Worm (Caenorhabditis elegans) whole organism, L4 larva: ENCODE measurements around the gene R04E5.8.

Experiments used
- D1046.2 ChIP-seq: fragments of 200-800 bp; sonication (Bioruptor generic); IDR thresholded peaks from 2 replicates; pipeline ENCODE4 v1.3.6; 2022; ENCODE audit warnings: missing genetic modification characterization, missing compliant biosample characterization
- F44E2.7 ChIP-seq: fragments of 200-800 bp; sonication (Bioruptor generic); IDR thresholded peaks from 2 replicates; pipeline ENCODE4 v2.1.2; 2022; ENCODE audit warnings: missing genetic modification characterization, missing compliant biosample characterization
- F49E8.2 ChIP-seq: sonication (generic microtip); optimal IDR thresholded peaks from 2 replicates; lab custom pipeline; 2016; ENCODE audit warnings: missing compliant biosample characterization, mild to moderate bottlenecking, missing genetic modification characterization, borderline replicate concordance
- R02D3.7 ChIP-seq: fragments of 150-350 bp; sonication (generic microtip); optimal IDR thresholded peaks from 3 replicates; lab custom pipeline; 2014; ENCODE audit warnings: missing biosample characterization, missing genetic modification characterization
- Y105C5A.15 ChIP-seq: fragments of 200-800 bp; sonication (Bioruptor generic); IDR thresholded peaks from 2 replicates; pipeline ENCODE4 v1.3.6; 2022; ENCODE audit warnings: missing genetic modification characterization, missing compliant biosample characterization
- ZK546.5 ChIP-seq, 2 experiments: sonication (generic microtip); optimal IDR thresholded peaks; 2 replicates each; lab custom pipeline; 2017; ENCODE audit warnings: missing biosample characterization in 2 of 2, missing genetic modification characterization in 2 of 2
- aha-1 ChIP-seq: fragments of 150-350 bp; peaks from one replicate; lab custom pipeline; 2014; ENCODE audit warnings: missing biosample characterization, missing genetic modification characterization
- arid-1 ChIP-seq: fragments of 200-800 bp; sonication (Bioruptor generic); conservative IDR thresholded peaks from 2 replicates; pipeline ENCODE4 v1.3.6; 2022; ENCODE audit warnings: missing genetic modification reagents, missing genetic modification characterization, missing compliant biosample characterization
- ceh-20 ChIP-seq: fragments of 200-800 bp; sonication (Bioruptor generic); IDR thresholded peaks from 2 replicates; pipeline ENCODE4 v1.3.6; 2022; ENCODE audit warnings: missing genetic modification reagents, missing genetic modification characterization, missing compliant biosample characterization
- ceh-28 ChIP-seq: fragments of 150-350 bp; optimal IDR thresholded peaks from 2 replicates; lab custom pipeline; 2014; ENCODE audit warnings: missing biosample characterization, missing genetic modification reagents, missing genetic modification characterization
- daf-16 ChIP-seq, 3 experiments: sonication (generic microtip); optimal IDR thresholded peaks; 2 replicates each; lab custom pipeline; 2016 to 2017; ENCODE audit warnings: missing genetic modification characterization in 3 of 3, missing genetic modification reagents in 3 of 3, mild to moderate bottlenecking in 2 of 3, missing compliant biosample characterization in 2 of 3, missing biosample characterization in 1 of 3, moderate library complexity in 1 of 3
- daf-19 ChIP-seq: fragments of 200-800 bp; sonication (Bioruptor generic); conservative IDR thresholded peaks from 2 replicates; pipeline ENCODE4 v1.3.6; 2022; ENCODE audit warnings: missing genetic modification characterization, missing compliant biosample characterization
- dmd-6 ChIP-seq: fragments of 200-800 bp; sonication (Bioruptor generic); IDR thresholded peaks from 2 replicates; pipeline ENCODE4 v1.3.6; 2022; ENCODE audit warnings: missing genetic modification reagents, missing genetic modification characterization, missing compliant biosample characterization
- dve-1 ChIP-seq: sonication (generic microtip); optimal IDR thresholded peaks from 2 replicates; lab custom pipeline; 2017; ENCODE audit warnings: antibody characterized with exemption, mild to moderate bottlenecking, missing genetic modification characterization, missing compliant biosample characterization; ENCODE audit not compliant: insufficient read depth
- egl-27 ChIP-seq: sonication (generic microtip); optimal IDR thresholded peaks from 3 replicates; lab custom pipeline; 2017; ENCODE audit warnings: missing biosample characterization, missing genetic modification reagents, missing genetic modification characterization
- egl-43 ChIP-seq: fragments of 200-800 bp; sonication (Bioruptor generic); IDR thresholded peaks from 2 replicates; pipeline ENCODE4 v1.3.6; 2022; ENCODE audit warnings: missing genetic modification reagents, missing genetic modification characterization, missing compliant biosample characterization
- hlh-11 ChIP-seq: fragments of 200-800 bp; sonication (Bioruptor generic); optimal IDR thresholded peaks from 2 replicates; lab custom pipeline; 2018; ENCODE audit warnings: mild to moderate bottlenecking, missing genetic modification characterization, missing compliant biosample characterization
- hlh-30 ChIP-seq: sonication (generic microtip); optimal IDR thresholded peaks from 2 replicates; lab custom pipeline; 2017; ENCODE audit warnings: antibody characterized with exemption, mild to moderate bottlenecking, missing genetic modification characterization, missing compliant biosample characterization; ENCODE audit not compliant: insufficient read depth
- lim-7 ChIP-seq: fragments of 200-800 bp; sonication (Bioruptor generic); IDR thresholded peaks from 2 replicates; pipeline ENCODE4 v1.3.6; 2022; ENCODE audit warnings: missing genetic modification characterization, missing compliant biosample characterization
- lin-1 ChIP-seq: fragments of 200-800 bp; sonication (Bioruptor generic); IDR thresholded peaks from 2 replicates; pipeline ENCODE4 v1.3.6; 2022; ENCODE audit warnings: missing genetic modification reagents, missing genetic modification characterization, missing compliant biosample characterization
- lin-15B ChIP-seq: fragments of 150-350 bp; sonication (generic microtip); optimal IDR thresholded peaks from 3 replicates; lab custom pipeline; 2014; ENCODE audit warnings: missing biosample characterization, missing genetic modification characterization
- lsy-2 ChIP-seq, 2 experiments: fragments of 150-350 bp in 1 of 2; sonication (generic microtip) in 1 of 2; optimal IDR thresholded peaks; 2 replicates each; lab custom pipeline; 2014 to 2017; ENCODE audit warnings: missing biosample characterization in 2 of 2, missing genetic modification characterization in 2 of 2
- madf-5 ChIP-seq, 2 experiments: fragments of 200-800 bp; sonication (Bioruptor generic); IDR thresholded peaks; 2 replicates each; pipeline ENCODE4 v1.3.6; 2022; ENCODE audit warnings: missing compliant biosample characterization in 2 of 2, missing genetic modification characterization in 2 of 2
- madf-9 ChIP-seq: fragments of 200-800 bp; sonication (Bioruptor generic); conservative IDR thresholded peaks from 2 replicates; pipeline ENCODE4 v1.3.6; 2022; ENCODE audit warnings: missing genetic modification reagents, missing genetic modification characterization, missing compliant biosample characterization
- mdl-1 ChIP-seq, 2 experiments: fragments of 150-350 bp in 1 of 2; sonication (generic microtip) in 1 of 2; optimal IDR thresholded peaks; 2 replicates each; lab custom pipeline; 2014 to 2017; ENCODE audit warnings: missing biosample characterization in 2 of 2, missing genetic modification characterization in 2 of 2
- mes-2 ChIP-seq: sonication (generic microtip); optimal IDR thresholded peaks from 2 replicates; lab custom pipeline; 2016; ENCODE audit warnings: missing genotype, mild to moderate bottlenecking, missing genetic modification characterization, missing compliant biosample characterization; ENCODE audit not compliant: poor library complexity, severe bottlenecking
- mxl-3 ChIP-seq: fragments of 200-800 bp; sonication (Bioruptor generic); optimal IDR thresholded peaks from 2 replicates; lab custom pipeline; 2018; ENCODE audit warnings: mild to moderate bottlenecking, missing genetic modification characterization, missing compliant biosample characterization
- nhr-102 ChIP-seq: sonication (generic microtip); optimal IDR thresholded peaks from 2 replicates; lab custom pipeline; 2016; ENCODE audit warnings: mild to moderate bottlenecking, missing genetic modification characterization, moderate library complexity, missing compliant biosample characterization
- nhr-28 ChIP-seq: fragments of 150-350 bp; optimal IDR thresholded peaks from 2 replicates; lab custom pipeline; 2014; ENCODE audit warnings: missing biosample characterization, missing genetic modification characterization
- nhr-41 ChIP-seq: fragments of 200-800 bp; sonication (Bioruptor generic); IDR thresholded peaks from 2 replicates; pipeline ENCODE4 v1.3.6; 2022; ENCODE audit warnings: missing genetic modification reagents, missing genetic modification characterization, missing compliant biosample characterization
- nhr-48 ChIP-seq: sonication (generic microtip); optimal IDR thresholded peaks from 2 replicates; lab custom pipeline; 2016; ENCODE audit warnings: mild to moderate bottlenecking, missing genetic modification characterization, missing compliant biosample characterization
- pha-4 ChIP-seq, 2 experiments: fragments of 150-350 bp in 1 of 2; fragments of 200-800 bp in 1 of 2; sonication (Bioruptor generic) in 1 of 2; IDR thresholded peaks in 1 of 2; optimal IDR thresholded peaks in 1 of 2; 2 replicates each; pipeline versions ENCODE4 v1.3.6 to Lab custom; 2014 to 2022; ENCODE audit warnings: missing genetic modification characterization in 2 of 2, missing genetic modification reagents in 2 of 2, missing biosample characterization in 1 of 2, missing compliant biosample characterization in 1 of 2
- php-3 ChIP-seq: fragments of 200-800 bp; sonication (Bioruptor generic); IDR thresholded peaks from 2 replicates; pipeline ENCODE4 v1.3.6; 2022; ENCODE audit warnings: missing genetic modification reagents, missing genetic modification characterization, missing compliant biosample characterization
- pqm-1 ChIP-seq: sonication (generic microtip); optimal IDR thresholded peaks from 2 replicates; lab custom pipeline; 2017; ENCODE audit warnings: missing biosample characterization, missing genetic modification characterization
- rbr-2 ChIP-seq: sonication (generic microtip); optimal IDR thresholded peaks from 2 replicates; lab custom pipeline; 2016; ENCODE audit warnings: missing genotype, missing genetic modification characterization, missing compliant biosample characterization
- snpc-1.2 ChIP-seq: fragments of 200-800 bp; sonication (Bioruptor generic); IDR thresholded peaks from 2 replicates; pipeline ENCODE4 v1.3.6; 2022; ENCODE audit warnings: missing genetic modification reagents, missing genetic modification characterization, missing compliant biosample characterization
- spr-1 ChIP-seq: sonication (generic microtip); optimal IDR thresholded peaks from 2 replicates; lab custom pipeline; 2016; ENCODE audit warnings: mild to moderate bottlenecking, missing genetic modification characterization, missing compliant biosample characterization
- tag-97 ChIP-seq: fragments of 200-800 bp; sonication (Bioruptor generic); IDR thresholded peaks from 2 replicates; pipeline ENCODE4 v1.3.6; 2022; ENCODE audit warnings: missing genetic modification characterization, missing compliant biosample characterization
- unc-130 ChIP-seq: sonication (generic microtip); optimal IDR thresholded peaks from 2 replicates; lab custom pipeline; 2016; ENCODE audit warnings: missing genetic modification reagents, missing genetic modification characterization, missing compliant biosample characterization
- unc-39 ChIP-seq: sonication (generic microtip); optimal IDR thresholded peaks from 2 replicates; lab custom pipeline; 2017; ENCODE audit warnings: missing biosample characterization, missing genetic modification characterization
- unc-62 ChIP-seq, 3 experiments: fragments of 150-350 bp in 1 of 3; sonication (generic microtip); optimal IDR thresholded peaks in 2 of 3; peaks in 1 of 3; 1 replicate in 1 of 3; 2 replicates in 2 of 3; lab custom pipeline; 2014 to 2017; ENCODE audit warnings: missing biosample characterization in 3 of 3, missing genetic modification characterization in 3 of 3, missing genetic modification reagents in 3 of 3, missing genotype in 1 of 3
- vab-7 ChIP-seq: fragments of 200-800 bp; sonication (Bioruptor generic); IDR thresholded peaks from 2 replicates; pipeline ENCODE4 v1.3.6; 2022; ENCODE audit warnings: missing genetic modification reagents, missing genetic modification characterization, missing compliant biosample characterization
- zag-1 ChIP-seq: fragments of 150-350 bp; optimal IDR thresholded peaks from 2 replicates; lab custom pipeline; 2014; ENCODE audit warnings: missing biosample characterization, missing genetic modification characterization
- zip-11 ChIP-seq: fragments of 200-800 bp; sonication (Bioruptor generic); IDR thresholded peaks from 2 replicates; pipeline ENCODE4 v1.3.6; 2022; ENCODE audit warnings: missing genetic modification characterization, missing compliant biosample characterization

Gene R04E5.8

DNA sequence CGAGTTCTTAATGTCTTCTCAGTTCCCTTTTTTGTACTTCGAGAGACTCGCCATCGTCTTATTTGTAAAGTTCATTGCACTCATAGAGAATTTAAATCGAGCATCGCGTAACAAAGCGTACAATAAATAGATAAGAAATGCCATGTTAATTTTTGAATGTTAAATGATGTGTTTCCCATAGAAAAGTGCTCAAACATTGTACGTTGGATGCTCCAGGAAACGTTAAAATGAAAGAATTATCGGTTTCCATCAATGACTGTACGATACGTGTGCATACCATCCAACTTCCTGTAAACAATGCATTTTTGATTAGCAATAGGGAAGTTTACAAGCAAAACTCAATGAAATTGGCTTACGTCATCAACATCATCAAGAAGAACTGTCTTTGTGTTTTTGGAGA, 14.7 kb upstream of the R04E5.8 start:
- TF ChIP-seq dmd-6 (GFP tag; lab: Robert Waterston, UW) (peak; percentile 26; the same call in 1 of the 2 replicates), tag-97 (GFP tag; lab: Robert Waterston, UW) (no peak), nhr-28 (tag; lab: Kevin White, UChicago) (peak; percentile 5), hlh-11 (peak; percentile 25), aha-1 (tag; lab: Kevin White, UChicago) (peak; percentile 40), ceh-28 (tag; lab: Kevin White, UChicago) (no peak), Y105C5A.15 (no peak), lsy-2 (tag; optimal IDR thresholded peaks at IDR 0.05; lab: Kevin White, UChicago) (peak in 1 of 2 experiments; percentile 2), pqm-1 (tag; lab: Kevin White, UChicago) (peak; percentile 92), php-3 (peak; percentile 31; the same call in 1 of the 2 replicates), daf-16 (GFP tag; optimal IDR thresholded peaks at IDR 0.05; lab: Kevin White, UChicago) (no peak), daf-16 (tag; optimal IDR thresholded peaks at IDR 0.05; lab: Kevin White, UChicago) (peak; percentile 74), dve-1 (tag; lab: Kevin White, UChicago) (peak; percentile 55), lin-1 (GFP tag; lab: Robert Waterston, UW) (no peak)

DNA sequence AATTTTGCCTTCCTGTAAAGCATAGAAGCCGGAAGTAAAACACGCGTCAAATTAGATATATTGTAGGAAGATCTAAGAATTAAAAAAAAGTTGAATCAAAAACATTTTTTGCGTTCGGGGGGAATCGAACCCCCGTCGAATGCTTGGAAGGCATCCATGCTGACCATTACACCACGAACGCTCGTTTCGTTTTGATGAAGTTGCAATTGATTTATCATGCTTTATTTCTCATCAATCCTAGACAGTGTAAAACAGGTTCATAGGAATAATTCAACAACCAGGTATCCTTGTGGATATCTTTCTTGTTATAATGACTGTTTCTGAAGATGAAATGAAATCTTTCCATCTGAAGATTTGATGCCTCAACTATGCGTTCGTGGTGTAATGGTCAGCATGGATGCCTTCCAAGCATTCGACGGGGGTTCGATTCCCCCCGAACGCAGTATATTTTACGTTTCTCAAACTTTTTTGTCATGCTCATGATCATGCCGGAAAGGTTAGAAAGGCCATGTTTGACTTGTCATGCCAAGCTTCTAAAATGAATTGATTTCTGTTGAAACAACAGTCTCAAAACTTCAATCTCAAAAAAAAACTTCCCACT, 14.0 kb upstream of the R04E5.8 start:
- TF ChIP-seq daf-16 (GFP tag; optimal IDR thresholded peaks at IDR 0.05; lab: Kevin White, UChicago) (peak; percentile 10 to 29), daf-16 (tag; optimal IDR thresholded peaks at IDR 0.05; lab: Kevin White, UChicago) (peak; percentile 31), vab-7 (GFP tag; lab: Robert Waterston, UW) (peak; percentile 25; the same call in 1 of the 2 replicates), snpc-1.2 (GFP tag; lab: Robert Waterston, UW) (peak; percentile 58; the same call in 1 of the 2 replicates), zag-1 (no peak), mes-2 (tag; lab: Kevin White, UChicago) (peak; percentile 41), unc-62 (GFP tag; optimal IDR thresholded peaks at IDR 0.05 in 1 of 2; lab: Kevin White, UChicago) (peak in 1 of 2 experiments; percentile 11), unc-62 (tag; optimal IDR thresholded peaks at IDR 0.05; lab: Kevin White, UChicago) (no peak), F44E2.7 (no peak), hlh-30 (tag; lab: Kevin White, UChicago) (peak; percentile 24), nhr-28 (tag; lab: Kevin White, UChicago) (peak; percentile 9), D1046.2 (GFP tag; lab: Robert Waterston, UW) (peak; percentile 64; the same call in 1 of the 2 replicates), mxl-3 (GFP tag; lab: Kevin White, UChicago) (peak; percentile 7), daf-19 (GFP tag; lab: Robert Waterston, UW) (peak; percentile 70; the same call in 1 of the 2 replicates), lin-15B (tag; lab: Kevin White, UChicago) (no peak), nhr-41 (0 out of 2 replicates have a peak, but pooled peaks have one; percentile 23), egl-43 (GFP tag; lab: Robert Waterston, UW) (peak; percentile 72), zip-11 (GFP tag; lab: Robert Waterston, UW) (peak; percentile 62; the same call in 1 of the 2 replicates), pha-4 (GFP tag; IDR thresholded peaks at IDR 0.05; lab: Robert Waterston, UW) (peak; percentile 70; the same call in 1 of the 2 replicates), pha-4 (tag; optimal IDR thresholded peaks at IDR 0.05; lab: Kevin White, UChicago) (no peak), unc-130 (GFP tag; lab: Kevin White, UChicago) (peak; percentile 27), Y105C5A.15 (0 out of 2 replicates have a peak, but pooled peaks have one; percentile 67), spr-1 (tag; lab: Kevin White, UChicago) (peak; percentile 4), pqm-1 (tag; lab: Kevin White, UChicago) (no peak), unc-39 (tag; lab: Kevin White, UChicago) (no peak), mdl-1 (tag; optimal IDR thresholded peaks at IDR 0.05; lab: Kevin White, UChicago) (peak in 1 of 2 experiments; percentile 19), R02D3.7 (no peak), lim-7 (GFP tag; lab: Robert Waterston, UW) (peak; percentile 66; the same call in 1 of the 2 replicates), arid-1 (peak; percentile 69), madf-5 (GFP tag; IDR thresholded peaks at IDR 0.05; lab: Robert Waterston, UW) (0 out of 4 replicates have a peak, but pooled peaks of 1 of the 2 experiments have one; percentile 12), egl-27 (tag; lab: Kevin White, UChicago) (no peak), F49E8.2 (tag; lab: Kevin White, UChicago) (no peak), ceh-20 (0 out of 2 replicates have a peak, but pooled peaks have one; percentile 8), ZK546.5 (tag; optimal IDR thresholded peaks at IDR 0.05; lab: Kevin White, UChicago) (no peak), rbr-2 (tag; lab: Kevin White, UChicago) (peak; percentile 0), nhr-102 (tag; lab: Kevin White, UChicago) (peak; percentile 28), aha-1 (tag; lab: Kevin White, UChicago) (peak; percentile 89), lin-1 (GFP tag; lab: Robert Waterston, UW) (peak; percentile 53; the same call in 1 of the 2 replicates), madf-9 (0 out of 2 replicates have a peak, but pooled peaks have one; percentile 49), nhr-48 (tag; lab: Kevin White, UChicago) (peak; percentile 28)
